Worm (Caenorhabditis elegans) whole organism, L3 larva: ENCODE results near the gene C52B9.8.

Experiments
- R02D3.7 ChIP-seq: fragments of 150-350 bp; optimal IDR thresholded peaks from 2 replicates; lab custom pipeline; 2014; ENCODE audit warnings: missing biosample characterization, missing genetic modification characterization
- ZK546.5 ChIP-seq: sonication (generic microtip); optimal IDR thresholded peaks from 2 replicates; lab custom pipeline; 2017; ENCODE audit warnings: missing biosample characterization, missing genetic modification characterization
- aly-2 ChIP-seq: fragments of 150-350 bp; optimal IDR thresholded peaks from 2 replicates; lab custom pipeline; 2014; ENCODE audit warnings: missing biosample characterization, missing genetic modification characterization
- ama-1 ChIP-seq: fragments of 150-350 bp; optimal IDR thresholded peaks from 2 replicates; lab custom pipeline; 2018
- ceh-16 ChIP-seq: sonication (generic microtip); optimal IDR thresholded peaks from 2 replicates; lab custom pipeline; 2017; ENCODE audit warnings: missing biosample characterization, missing genetic modification characterization
- ceh-28 ChIP-seq: fragments of 150-350 bp; optimal IDR thresholded peaks from 2 replicates; lab custom pipeline; 2014; ENCODE audit warnings: missing biosample characterization, missing genetic modification reagents, missing genetic modification characterization
- ceh-82 ChIP-seq: fragments of 150-350 bp; optimal IDR thresholded peaks from 2 replicates; lab custom pipeline; 2014; ENCODE audit warnings: missing biosample characterization, missing genetic modification characterization
- ceh-9 ChIP-seq: sonication (generic microtip); optimal IDR thresholded peaks from 2 replicates; lab custom pipeline; 2018; ENCODE audit warnings: missing biosample characterization, missing genetic modification characterization
- daf-12 ChIP-seq: fragments of 150-350 bp; optimal IDR thresholded peaks from 2 replicates; lab custom pipeline; 2014; ENCODE audit warnings: missing biosample characterization, missing genetic modification reagents, missing genetic modification characterization
- egl-27 ChIP-seq: sonication (generic microtip); optimal IDR thresholded peaks from 4 replicates; lab custom pipeline; 2017; ENCODE audit warnings: missing biosample characterization, missing genetic modification reagents, missing genetic modification characterization
- egl-5 ChIP-seq: fragments of 150-350 bp; optimal IDR thresholded peaks from 2 replicates; lab custom pipeline; 2017; ENCODE audit warnings: missing biosample characterization, missing genetic modification reagents, missing genetic modification characterization, inconsistent platforms
- elt-1 ChIP-seq: fragments of 150-350 bp; optimal IDR thresholded peaks from 2 replicates; lab custom pipeline; 2014; ENCODE audit warnings: missing biosample characterization, missing genetic modification characterization
- elt-2 ChIP-seq: sonication (generic microtip); optimal IDR thresholded peaks from 2 replicates; lab custom pipeline; 2016; ENCODE audit warnings: missing genetic modification reagents, mild to moderate bottlenecking, missing genetic modification characterization, missing compliant biosample characterization
- elt-3 ChIP-seq, 3 experiments: fragments of 150-350 bp in 1 of 3; sonication (generic microtip) in 2 of 3; optimal IDR thresholded peaks; 2 replicates in 2 of 3; 4 replicates in 1 of 3; lab custom pipeline; 2014 to 2017; ENCODE audit warnings: missing biosample characterization in 3 of 3, missing genetic modification characterization in 3 of 3
- eor-1 ChIP-seq, 2 experiments: fragments of 150-350 bp; optimal IDR thresholded peaks; 2 replicates each; lab custom pipeline; 2014 to 2018; ENCODE audit warnings: missing biosample characterization in 2 of 2, missing genetic modification characterization in 2 of 2
- fkh-10 ChIP-seq: sonication (generic microtip); optimal IDR thresholded peaks from 2 replicates; lab custom pipeline; 2017; ENCODE audit warnings: missing biosample characterization, missing genetic modification reagents, missing genetic modification characterization
- fkh-2 ChIP-seq: fragments of 150-350 bp; optimal IDR thresholded peaks from 2 replicates; lab custom pipeline; 2014; ENCODE audit warnings: missing biosample characterization, missing genetic modification reagents, missing genetic modification characterization
- fos-1 ChIP-seq: fragments of 150-350 bp; optimal IDR thresholded peaks from 2 replicates; lab custom pipeline; 2014; ENCODE audit warnings: missing biosample characterization, missing genetic modification characterization
- hmg-11 ChIP-seq: sonication (generic microtip); optimal IDR thresholded peaks from 2 replicates; lab custom pipeline; 2016; ENCODE audit warnings: missing genetic modification characterization, missing compliant biosample characterization
- jun-1 ChIP-seq: fragments of 150-350 bp; optimal IDR thresholded peaks from 2 replicates; lab custom pipeline; 2014; ENCODE audit warnings: missing biosample characterization, missing genetic modification reagents, missing genetic modification characterization
- lin-15B ChIP-seq: fragments of 150-350 bp; optimal IDR thresholded peaks from 2 replicates; lab custom pipeline; 2014; ENCODE audit warnings: missing biosample characterization, missing genetic modification characterization
- lin-39 ChIP-seq: fragments of 150-350 bp; optimal IDR thresholded peaks from 2 replicates; lab custom pipeline; 2018; ENCODE audit warnings: missing biosample characterization, missing genetic modification reagents, missing genetic modification characterization
- lsy-12 ChIP-seq: sonication (generic microtip); optimal IDR thresholded peaks from 2 replicates; lab custom pipeline; 2016; ENCODE audit warnings: mild to moderate bottlenecking, missing genetic modification characterization, missing compliant biosample characterization
- mdl-1 ChIP-seq: fragments of 150-350 bp; optimal IDR thresholded peaks from 2 replicates; lab custom pipeline; 2014; ENCODE audit warnings: missing biosample characterization, missing genetic modification characterization
- mml-1 ChIP-seq: fragments of 150-350 bp; sonication (generic microtip); optimal IDR thresholded peaks from 3 replicates; lab custom pipeline; 2014; ENCODE audit warnings: missing biosample characterization, missing genetic modification characterization
- nfya-1 ChIP-seq: sonication (generic microtip); optimal IDR thresholded peaks from 2 replicates; lab custom pipeline; 2017; ENCODE audit warnings: missing genetic modification characterization, mild to moderate bottlenecking, missing compliant biosample characterization, antibody characterized with exemption, moderate library complexity; ENCODE audit not compliant: insufficient read depth
- nhr-11 ChIP-seq: fragments of 150-350 bp; optimal IDR thresholded peaks from 2 replicates; lab custom pipeline; 2014; ENCODE audit warnings: missing biosample characterization, missing genetic modification characterization
- nhr-12 ChIP-seq: fragments of 150-350 bp; optimal IDR thresholded peaks from 2 replicates; lab custom pipeline; 2014; ENCODE audit warnings: missing biosample characterization, missing genetic modification characterization
- nhr-23 ChIP-seq: fragments of 150-350 bp; optimal IDR thresholded peaks from 2 replicates; lab custom pipeline; 2014; ENCODE audit warnings: missing biosample characterization, missing genetic modification reagents, missing genetic modification characterization
- nhr-237 ChIP-seq: fragments of 150-350 bp; optimal IDR thresholded peaks from 2 replicates; lab custom pipeline; 2014; ENCODE audit warnings: missing biosample characterization, missing genetic modification characterization
- nhr-25 ChIP-seq: sonication (generic microtip); optimal IDR thresholded peaks from 2 replicates; lab custom pipeline; 2017; ENCODE audit warnings: missing biosample characterization, missing genetic modification characterization
- nhr-28 ChIP-seq: fragments of 150-350 bp; optimal IDR thresholded peaks from 2 replicates; lab custom pipeline; 2014; ENCODE audit warnings: missing biosample characterization, missing genetic modification characterization
- nhr-43 ChIP-seq: sonication (generic microtip); optimal IDR thresholded peaks from 2 replicates; lab custom pipeline; 2016; ENCODE audit warnings: mild to moderate bottlenecking, missing genetic modification characterization, missing compliant biosample characterization; ENCODE audit not compliant: poor library complexity, severe bottlenecking
- nhr-67 ChIP-seq: fragments of 150-350 bp; optimal IDR thresholded peaks from 2 replicates; lab custom pipeline; 2014; ENCODE audit warnings: missing biosample characterization, missing genetic modification characterization
- nhr-76 ChIP-seq: fragments of 150-350 bp; sonication (generic microtip); optimal IDR thresholded peaks from 5 replicates; lab custom pipeline; 2014; ENCODE audit warnings: missing biosample characterization, missing genetic modification characterization
- nhr-77 ChIP-seq: fragments of 150-350 bp; optimal IDR thresholded peaks from 2 replicates; lab custom pipeline; 2014; ENCODE audit warnings: missing biosample characterization, missing genetic modification characterization
- pha-4 ChIP-seq: fragments of 150-350 bp; optimal IDR thresholded peaks from 2 replicates; lab custom pipeline; 2014; ENCODE audit warnings: missing biosample characterization, missing genetic modification reagents, missing genetic modification characterization
- pqm-1 ChIP-seq: fragments of 150-350 bp; optimal IDR thresholded peaks from 2 replicates; lab custom pipeline; 2017; ENCODE audit warnings: missing biosample characterization, missing genetic modification characterization, inconsistent platforms
- sea-2 ChIP-seq: fragments of 150-350 bp; sonication (generic microtip); optimal IDR thresholded peaks from 4 replicates; lab custom pipeline; 2014; ENCODE audit warnings: missing biosample characterization, missing genetic modification reagents, missing genetic modification characterization
- skn-1 ChIP-seq: fragments of 150-350 bp; optimal IDR thresholded peaks from 2 replicates; lab custom pipeline; 2014; ENCODE audit warnings: missing biosample characterization, missing genetic modification characterization
- snpc-4 ChIP-seq: fragments of 150-350 bp; optimal IDR thresholded peaks from 2 replicates; lab custom pipeline; 2014; ENCODE audit warnings: missing biosample characterization, missing genetic modification characterization
- tbx-2 ChIP-seq: sonication (generic microtip); optimal IDR thresholded peaks from 2 replicates; lab custom pipeline; 2016; ENCODE audit warnings: mild to moderate bottlenecking, missing genetic modification characterization, missing compliant biosample characterization
- unc-39 ChIP-seq: sonication (generic microtip); optimal IDR thresholded peaks from 4 replicates; lab custom pipeline; 2017; ENCODE audit warnings: missing biosample characterization, missing genetic modification characterization
- unc-62 ChIP-seq: fragments of 150-350 bp; sonication (generic microtip); optimal IDR thresholded peaks from 4 replicates; lab custom pipeline; 2014; ENCODE audit warnings: missing biosample characterization, missing genetic modification reagents, missing genetic modification characterization
- zag-1 ChIP-seq: fragments of 150-350 bp; optimal IDR thresholded peaks from 2 replicates; lab custom pipeline; 2014; ENCODE audit warnings: missing biosample characterization, missing genetic modification characterization
- ztf-11 ChIP-seq: fragments of 150-350 bp; optimal IDR thresholded peaks from 2 replicates; lab custom pipeline; 2014; ENCODE audit warnings: missing biosample characterization, missing genetic modification characterization
- ztf-4 ChIP-seq: fragments of 150-350 bp; optimal IDR thresholded peaks from 2 replicates; lab custom pipeline; 2014; ENCODE audit warnings: missing biosample characterization, missing genetic modification characterization

The C52B9.8 gene

ce11 chrX:4266178-4266931, 45.2 kb downstream of the C52B9.8 start:
- TF ChIP-seq elt-1 (tag; lab: Kevin White, UChicago) (no peak), pha-4 (tag; lab: Kevin White, UChicago) (peak; percentile 57)

ce11 chrX:4265283-4265907, 46.2 kb downstream of the C52B9.8 start, which contains the start of gene coel-1:
TSS of gene coel-1 (plus strand) at chrX:4265663.
- no peak for TF ChIP-seq nhr-76
- TF ChIP-seq nhr-12 (tag; lab: Kevin White, UChicago): no peak
- TF ChIP-seq nhr-11 (tag; lab: Kevin White, UChicago): no peak
- TF ChIP-seq lin-39: peak; percentile 72
- peak; percentile 13 for TF ChIP-seq snpc-4 (tag; lab: Kevin White, UChicago)
- TF ChIP-seq mml-1: peak; percentile 3
- TF ChIP-seq egl-27 (tag; lab: Kevin White, UChicago): peak; percentile 12
- TF ChIP-seq ZK546.5 (tag; lab: Kevin White, UChicago): no peak
- TF ChIP-seq nhr-25 (tag; lab: Kevin White, UChicago): peak; percentile 67
- TF ChIP-seq lin-15B: no peak
- peak; percentile 42 for TF ChIP-seq pqm-1 (tag; lab: Kevin White, UChicago)
- no peak for TF ChIP-seq elt-3 (tag; optimal IDR thresholded peaks at IDR 0.05; lab: Kevin White, UChicago)
- no peak for TF ChIP-seq mdl-1 (tag; lab: Kevin White, UChicago)
- TF ChIP-seq nhr-77 (tag; lab: Kevin White, UChicago): no peak
- TF ChIP-seq ztf-4 (tag; lab: Kevin White, UChicago): no peak
- TF ChIP-seq egl-5 (tag; lab: Kevin White, UChicago): peak; percentile 8
- TF ChIP-seq daf-12 (tag; lab: Kevin White, UChicago): no peak
- no peak for TF ChIP-seq aly-2
- no peak for TF ChIP-seq unc-39 (tag; lab: Kevin White, UChicago)
- no peak for TF ChIP-seq tbx-2 (tag; lab: Kevin White, UChicago)
- TF ChIP-seq ama-1 (lab: Kevin White, UChicago): no peak
- no peak for TF ChIP-seq ceh-28
- TF ChIP-seq nfya-1 (tag; lab: Kevin White, UChicago): peak; percentile 63
- TF ChIP-seq R02D3.7 (tag; lab: Kevin White, UChicago): no peak
- TF ChIP-seq eor-1 (tag; optimal IDR thresholded peaks at IDR 0.05; lab: Kevin White, UChicago): no peak
- no peak for TF ChIP-seq nhr-23 (tag; lab: Kevin White, UChicago)
- TF ChIP-seq nhr-237 (tag; lab: Kevin White, UChicago): no peak
- peak; percentile 12 for TF ChIP-seq skn-1 (tag; lab: Kevin White, UChicago)
- no peak for TF ChIP-seq nhr-28 (tag; lab: Kevin White, UChicago)
- TF ChIP-seq elt-2 (tag; lab: Kevin White, UChicago): peak; percentile 41
- no peak for TF ChIP-seq fkh-2
- TF ChIP-seq hmg-11: peak; percentile 64
- TF ChIP-seq ceh-9 (tag; lab: Kevin White, UChicago): no peak
- no peak for TF ChIP-seq nhr-67 (tag; lab: Kevin White, UChicago)
- no peak for TF ChIP-seq fkh-10 (GFP tag; lab: Kevin White, UChicago)
- no peak for TF ChIP-seq sea-2
- TF ChIP-seq zag-1 (tag; lab: Kevin White, UChicago): no peak
- TF ChIP-seq nhr-43 (tag; lab: Kevin White, UChicago): no peak
- peak; percentile 20 for TF ChIP-seq lsy-12 (tag; lab: Kevin White, UChicago)
- no peak for TF ChIP-seq jun-1
- TF ChIP-seq unc-62: no peak
- no peak for TF ChIP-seq ceh-82
- TF ChIP-seq ceh-16 (tag; lab: Kevin White, UChicago): no peak
- no peak for TF ChIP-seq ztf-11 (tag; lab: Kevin White, UChicago)
- no peak for TF ChIP-seq elt-1 (tag; lab: Kevin White, UChicago)
- peak; percentile 60 for TF ChIP-seq pha-4 (tag; lab: Kevin White, UChicago)
- no peak for TF ChIP-seq fos-1 (tag; lab: Kevin White, UChicago)
- TF ChIP-seq, all 47 proteins: peak for 13
